Worm (Caenorhabditis elegans) whole organism, L3 larva: ENCODE results near the gene grd-7.

Experiments used
- R02D3.7 ChIP-seq: fragments of 150-350 bp; optimal IDR thresholded peaks from 2 replicates; lab custom pipeline; 2014; ENCODE audit warnings: missing biosample characterization, missing genetic modification characterization
- ZK546.5 ChIP-seq: sonication (generic microtip); optimal IDR thresholded peaks from 2 replicates; lab custom pipeline; 2017; ENCODE audit warnings: missing biosample characterization, missing genetic modification characterization
- aly-2 ChIP-seq: fragments of 150-350 bp; optimal IDR thresholded peaks from 2 replicates; lab custom pipeline; 2014; ENCODE audit warnings: missing biosample characterization, missing genetic modification characterization
- ama-1 ChIP-seq: fragments of 150-350 bp; optimal IDR thresholded peaks from 2 replicates; lab custom pipeline; 2018
- ceh-16 ChIP-seq: sonication (generic microtip); optimal IDR thresholded peaks from 2 replicates; lab custom pipeline; 2017; ENCODE audit warnings: missing biosample characterization, missing genetic modification characterization
- ceh-28 ChIP-seq: fragments of 150-350 bp; optimal IDR thresholded peaks from 2 replicates; lab custom pipeline; 2014; ENCODE audit warnings: missing biosample characterization, missing genetic modification reagents, missing genetic modification characterization
- ceh-82 ChIP-seq: fragments of 150-350 bp; optimal IDR thresholded peaks from 2 replicates; lab custom pipeline; 2014; ENCODE audit warnings: missing biosample characterization, missing genetic modification characterization
- ceh-9 ChIP-seq: sonication (generic microtip); optimal IDR thresholded peaks from 2 replicates; lab custom pipeline; 2018; ENCODE audit warnings: missing biosample characterization, missing genetic modification characterization
- daf-12 ChIP-seq: fragments of 150-350 bp; optimal IDR thresholded peaks from 2 replicates; lab custom pipeline; 2014; ENCODE audit warnings: missing biosample characterization, missing genetic modification reagents, missing genetic modification characterization
- egl-27 ChIP-seq: sonication (generic microtip); optimal IDR thresholded peaks from 4 replicates; lab custom pipeline; 2017; ENCODE audit warnings: missing biosample characterization, missing genetic modification reagents, missing genetic modification characterization
- egl-5 ChIP-seq: fragments of 150-350 bp; optimal IDR thresholded peaks from 2 replicates; lab custom pipeline; 2017; ENCODE audit warnings: missing biosample characterization, missing genetic modification reagents, missing genetic modification characterization, inconsistent platforms
- elt-1 ChIP-seq: fragments of 150-350 bp; optimal IDR thresholded peaks from 2 replicates; lab custom pipeline; 2014; ENCODE audit warnings: missing biosample characterization, missing genetic modification characterization
- elt-2 ChIP-seq: sonication (generic microtip); optimal IDR thresholded peaks from 2 replicates; lab custom pipeline; 2016; ENCODE audit warnings: missing genetic modification reagents, mild to moderate bottlenecking, missing genetic modification characterization, missing compliant biosample characterization
- elt-3 ChIP-seq, 3 experiments: fragments of 150-350 bp in 1 of 3; sonication (generic microtip) in 2 of 3; optimal IDR thresholded peaks; 2 replicates in 2 of 3; 4 replicates in 1 of 3; lab custom pipeline; 2014 to 2017; ENCODE audit warnings: missing biosample characterization in 3 of 3, missing genetic modification characterization in 3 of 3
- eor-1 ChIP-seq, 2 experiments: fragments of 150-350 bp; optimal IDR thresholded peaks; 2 replicates each; lab custom pipeline; 2014 to 2018; ENCODE audit warnings: missing biosample characterization in 2 of 2, missing genetic modification characterization in 2 of 2
- fkh-10 ChIP-seq: sonication (generic microtip); optimal IDR thresholded peaks from 2 replicates; lab custom pipeline; 2017; ENCODE audit warnings: missing biosample characterization, missing genetic modification reagents, missing genetic modification characterization
- fos-1 ChIP-seq: fragments of 150-350 bp; optimal IDR thresholded peaks from 2 replicates; lab custom pipeline; 2014; ENCODE audit warnings: missing biosample characterization, missing genetic modification characterization
- hmg-11 ChIP-seq: sonication (generic microtip); optimal IDR thresholded peaks from 2 replicates; lab custom pipeline; 2016; ENCODE audit warnings: missing genetic modification characterization, missing compliant biosample characterization
- jun-1 ChIP-seq: fragments of 150-350 bp; optimal IDR thresholded peaks from 2 replicates; lab custom pipeline; 2014; ENCODE audit warnings: missing biosample characterization, missing genetic modification reagents, missing genetic modification characterization
- lin-15B ChIP-seq: fragments of 150-350 bp; optimal IDR thresholded peaks from 2 replicates; lab custom pipeline; 2014; ENCODE audit warnings: missing biosample characterization, missing genetic modification characterization
- lin-39 ChIP-seq: fragments of 150-350 bp; optimal IDR thresholded peaks from 2 replicates; lab custom pipeline; 2018; ENCODE audit warnings: missing biosample characterization, missing genetic modification reagents, missing genetic modification characterization
- lsy-12 ChIP-seq: sonication (generic microtip); optimal IDR thresholded peaks from 2 replicates; lab custom pipeline; 2016; ENCODE audit warnings: mild to moderate bottlenecking, missing genetic modification characterization, missing compliant biosample characterization
- mdl-1 ChIP-seq: fragments of 150-350 bp; optimal IDR thresholded peaks from 2 replicates; lab custom pipeline; 2014; ENCODE audit warnings: missing biosample characterization, missing genetic modification characterization
- mml-1 ChIP-seq: fragments of 150-350 bp; sonication (generic microtip); optimal IDR thresholded peaks from 3 replicates; lab custom pipeline; 2014; ENCODE audit warnings: missing biosample characterization, missing genetic modification characterization
- nfya-1 ChIP-seq: sonication (generic microtip); optimal IDR thresholded peaks from 2 replicates; lab custom pipeline; 2017; ENCODE audit warnings: missing genetic modification characterization, mild to moderate bottlenecking, missing compliant biosample characterization, antibody characterized with exemption, moderate library complexity; ENCODE audit not compliant: insufficient read depth
- nhr-11 ChIP-seq: fragments of 150-350 bp; optimal IDR thresholded peaks from 2 replicates; lab custom pipeline; 2014; ENCODE audit warnings: missing biosample characterization, missing genetic modification characterization
- nhr-12 ChIP-seq: fragments of 150-350 bp; optimal IDR thresholded peaks from 2 replicates; lab custom pipeline; 2014; ENCODE audit warnings: missing biosample characterization, missing genetic modification characterization
- nhr-23 ChIP-seq: fragments of 150-350 bp; optimal IDR thresholded peaks from 2 replicates; lab custom pipeline; 2014; ENCODE audit warnings: missing biosample characterization, missing genetic modification reagents, missing genetic modification characterization
- nhr-237 ChIP-seq: fragments of 150-350 bp; optimal IDR thresholded peaks from 2 replicates; lab custom pipeline; 2014; ENCODE audit warnings: missing biosample characterization, missing genetic modification characterization
- nhr-28 ChIP-seq: fragments of 150-350 bp; optimal IDR thresholded peaks from 2 replicates; lab custom pipeline; 2014; ENCODE audit warnings: missing biosample characterization, missing genetic modification characterization
- nhr-43 ChIP-seq: sonication (generic microtip); optimal IDR thresholded peaks from 2 replicates; lab custom pipeline; 2016; ENCODE audit warnings: mild to moderate bottlenecking, missing genetic modification characterization, missing compliant biosample characterization; ENCODE audit not compliant: poor library complexity, severe bottlenecking
- nhr-67 ChIP-seq: fragments of 150-350 bp; optimal IDR thresholded peaks from 2 replicates; lab custom pipeline; 2014; ENCODE audit warnings: missing biosample characterization, missing genetic modification characterization
- nhr-76 ChIP-seq: fragments of 150-350 bp; sonication (generic microtip); optimal IDR thresholded peaks from 5 replicates; lab custom pipeline; 2014; ENCODE audit warnings: missing biosample characterization, missing genetic modification characterization
- pha-4 ChIP-seq: fragments of 150-350 bp; optimal IDR thresholded peaks from 2 replicates; lab custom pipeline; 2014; ENCODE audit warnings: missing biosample characterization, missing genetic modification reagents, missing genetic modification characterization
- pqm-1 ChIP-seq: fragments of 150-350 bp; optimal IDR thresholded peaks from 2 replicates; lab custom pipeline; 2017; ENCODE audit warnings: missing biosample characterization, missing genetic modification characterization, inconsistent platforms
- sea-2 ChIP-seq: fragments of 150-350 bp; sonication (generic microtip); optimal IDR thresholded peaks from 4 replicates; lab custom pipeline; 2014; ENCODE audit warnings: missing biosample characterization, missing genetic modification reagents, missing genetic modification characterization
- tbx-2 ChIP-seq: sonication (generic microtip); optimal IDR thresholded peaks from 2 replicates; lab custom pipeline; 2016; ENCODE audit warnings: mild to moderate bottlenecking, missing genetic modification characterization, missing compliant biosample characterization
- unc-39 ChIP-seq: sonication (generic microtip); optimal IDR thresholded peaks from 4 replicates; lab custom pipeline; 2017; ENCODE audit warnings: missing biosample characterization, missing genetic modification characterization
- zag-1 ChIP-seq: fragments of 150-350 bp; optimal IDR thresholded peaks from 2 replicates; lab custom pipeline; 2014; ENCODE audit warnings: missing biosample characterization, missing genetic modification characterization
- ztf-11 ChIP-seq: fragments of 150-350 bp; optimal IDR thresholded peaks from 2 replicates; lab custom pipeline; 2014; ENCODE audit warnings: missing biosample characterization, missing genetic modification characterization
- ztf-4 ChIP-seq: fragments of 150-350 bp; optimal IDR thresholded peaks from 2 replicates; lab custom pipeline; 2014; ENCODE audit warnings: missing biosample characterization, missing genetic modification characterization

Gene grd-7

DNA sequence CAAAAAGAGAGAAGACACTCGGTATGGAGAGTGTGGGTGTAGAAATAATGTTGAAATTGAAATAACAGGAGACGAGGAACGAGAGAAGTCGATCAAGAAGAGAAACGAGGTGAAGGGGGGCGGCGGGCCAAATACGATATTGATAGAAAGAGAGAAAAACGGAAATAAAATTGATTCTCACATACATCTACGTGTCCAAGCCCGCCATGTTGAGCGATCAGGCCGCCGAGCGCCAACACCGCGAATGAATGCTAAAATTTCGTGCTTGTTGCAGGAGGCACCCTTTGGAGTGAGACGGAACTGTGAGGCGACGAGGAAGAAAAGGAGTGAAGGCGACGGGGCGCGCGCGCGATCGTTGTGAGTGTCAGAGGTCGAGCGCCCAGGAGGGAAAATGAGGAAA is 26.4 kb downstream of the grd-7 start, which contains the start of gene F46H5.7:
Gene F46H5.7 (minus strand): TSS at position 106 of the 400 bp plus-strand sequence.
- TF ChIP-seq nhr-76 (tag; lab: Kevin White, UChicago), result no peak
- peak; percentile 63 for TF ChIP-seq elt-2 (tag; lab: Kevin White, UChicago)
- TF ChIP-seq ama-1 (lab: Kevin White, UChicago), result no peak
- no peak for TF ChIP-seq hmg-11 (tag; lab: Kevin White, UChicago)
- no peak for TF ChIP-seq nhr-12 (tag; lab: Kevin White, UChicago)
- no peak for TF ChIP-seq nhr-237 (tag; lab: Kevin White, UChicago)
- TF ChIP-seq pqm-1, result peak; percentile 24
- TF ChIP-seq sea-2 (GFP tag; lab: Kevin White, UChicago), result no peak

- TF ChIP-seq fos-1 (tag; lab: Kevin White, UChicago), result no peak
- peak; percentile 46 for TF ChIP-seq nhr-43 (tag; lab: Kevin White, UChicago)
- no peak for TF ChIP-seq nhr-237 (tag; lab: Kevin White, UChicago)
- peak; percentile 24 for TF ChIP-seq nhr-23 (tag; lab: Kevin White, UChicago)
- no peak for TF ChIP-seq unc-39
- TF ChIP-seq hmg-11 (tag; lab: Kevin White, UChicago), result no peak
- TF ChIP-seq nhr-12 (tag; lab: Kevin White, UChicago), result no peak
- no peak for TF ChIP-seq ceh-28
- TF ChIP-seq ceh-16, result no peak
- TF ChIP-seq jun-1 (tag; lab: Kevin White, UChicago), result no peak
These were observed 27.2 kb downstream of the grd-7 start for ce11 chrX:7242119-7242518.

DNA sequence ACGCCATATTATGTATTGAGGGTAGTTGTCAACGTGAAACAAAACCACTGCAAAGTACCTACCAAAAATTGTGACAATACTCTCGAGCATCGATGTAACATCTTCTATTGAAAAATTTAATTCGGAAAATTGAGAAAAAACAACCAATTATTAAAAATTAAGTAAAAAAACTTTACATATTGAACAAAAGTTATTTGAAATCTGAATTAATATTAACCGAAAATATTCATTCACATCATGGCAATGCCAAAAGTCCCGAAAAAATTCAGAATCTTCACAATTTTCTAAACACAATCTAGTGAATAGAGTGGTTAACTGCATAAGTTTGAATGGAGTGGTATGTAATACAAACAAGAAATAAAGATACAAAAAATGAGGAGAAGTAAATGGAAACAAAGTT is 30.7 kb downstream of the grd-7 start, which contains the start of gene F46H5.3:
Gene F46H5.3 (minus strand): TSS at position 101 of the 400 bp plus-strand sequence.
- TF ChIP-seq elt-2 (tag; lab: Kevin White, UChicago) (peak; percentile 18), nhr-12 (tag; lab: Kevin White, UChicago) (no peak), elt-3 (tag; optimal IDR thresholded peaks at IDR 0.05; lab: Kevin White, UChicago) (no peak), egl-5 (no peak)

ce11 chrX:7236717-7237116 is 32.6 kb downstream of the grd-7 start:
- peak; percentile 27 for TF ChIP-seq nfya-1
- TF ChIP-seq lin-39 (tag; lab: Kevin White, UChicago), result peak; percentile 59
- TF ChIP-seq nhr-237 (tag; lab: Kevin White, UChicago), result no peak
- TF ChIP-seq ceh-16, result no peak
- no peak for TF ChIP-seq ceh-9 (tag; lab: Kevin White, UChicago)
- peak; percentile 27 for TF ChIP-seq egl-5
- no peak for TF ChIP-seq ztf-11 (tag; lab: Kevin White, UChicago)
- TF ChIP-seq nhr-67 (tag; lab: Kevin White, UChicago), result no peak
- no peak for TF ChIP-seq lsy-12 (tag; lab: Kevin White, UChicago)
- no peak for TF ChIP-seq jun-1 (tag; lab: Kevin White, UChicago)
- peak; percentile 29 for TF ChIP-seq nhr-11 (tag; lab: Kevin White, UChicago)
- TF ChIP-seq fkh-10 (GFP tag; lab: Kevin White, UChicago), result no peak
- no peak for TF ChIP-seq tbx-2 (tag; lab: Kevin White, UChicago)
- no peak for TF ChIP-seq ceh-28
- no peak for TF ChIP-seq pha-4 (tag; lab: Kevin White, UChicago)
- TF ChIP-seq sea-2 (GFP tag; lab: Kevin White, UChicago), result no peak
- no peak for TF ChIP-seq elt-2 (tag; lab: Kevin White, UChicago)
- no peak for TF ChIP-seq ceh-82 (tag; lab: Kevin White, UChicago)
- TF ChIP-seq pqm-1, result no peak
- no peak for TF ChIP-seq hmg-11 (tag; lab: Kevin White, UChicago)

DNA sequence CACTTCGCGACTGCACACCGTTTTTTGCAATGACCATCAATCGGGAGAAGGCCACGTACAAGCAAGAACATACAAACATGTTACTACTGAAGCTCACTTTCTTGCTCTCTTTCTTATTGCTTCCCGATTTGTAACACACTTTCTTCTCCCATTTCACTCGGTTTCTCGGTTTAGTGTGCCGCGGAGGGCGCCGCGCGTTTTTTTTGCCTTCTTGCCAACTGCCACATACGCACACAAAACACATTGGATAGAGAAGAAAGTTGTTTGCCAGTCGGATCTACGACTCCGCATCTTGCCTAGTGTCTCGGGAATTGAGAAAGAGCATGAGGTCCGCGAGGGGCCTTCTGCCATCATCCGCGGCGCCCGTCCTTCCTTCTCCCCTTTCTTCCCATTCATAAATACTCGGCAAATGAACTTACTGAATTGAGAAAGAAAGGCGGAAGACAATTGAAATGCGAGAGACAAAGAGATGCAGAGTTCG is 34.5 kb downstream of the grd-7 start:
- TF ChIP-seq mdl-1 (tag; lab: Kevin White, UChicago), result no peak
- no peak for TF ChIP-seq ztf-4 (tag; lab: Kevin White, UChicago)
- TF ChIP-seq zag-1 (tag; lab: Kevin White, UChicago), result peak; percentile 17
- no peak for TF ChIP-seq ceh-9 (tag; lab: Kevin White, UChicago)
- no peak for TF ChIP-seq lin-15B
- TF ChIP-seq elt-1 (tag; lab: Kevin White, UChicago), result no peak
- peak; percentile 92 for TF ChIP-seq fkh-10 (GFP tag; lab: Kevin White, UChicago)
- TF ChIP-seq ama-1 (lab: Kevin White, UChicago), result peak; percentile 41
- TF ChIP-seq egl-27 (tag; lab: Kevin White, UChicago), result no peak
- peak; percentile 33 for TF ChIP-seq tbx-2 (tag; lab: Kevin White, UChicago)
- no peak for TF ChIP-seq nhr-11 (tag; lab: Kevin White, UChicago)
- no peak for TF ChIP-seq elt-3 (tag; optimal IDR thresholded peaks at IDR 0.05; lab: Kevin White, UChicago)
- no peak for TF ChIP-seq nhr-76 (tag; lab: Kevin White, UChicago)
- TF ChIP-seq egl-5, result peak; percentile 41
- TF ChIP-seq fos-1 (tag; lab: Kevin White, UChicago), result no peak
- no peak for TF ChIP-seq nhr-237 (tag; lab: Kevin White, UChicago)
- TF ChIP-seq pha-4 (tag; lab: Kevin White, UChicago), result peak; percentile 38
- TF ChIP-seq jun-1 (tag; lab: Kevin White, UChicago), result no peak
- no peak for TF ChIP-seq aly-2 (tag; lab: Kevin White, UChicago)
- TF ChIP-seq elt-2 (tag; lab: Kevin White, UChicago), result peak; percentile 38
- no peak for TF ChIP-seq R02D3.7 (tag; lab: Kevin White, UChicago)
- peak; percentile 57 for TF ChIP-seq unc-39
- TF ChIP-seq ZK546.5 (tag; lab: Kevin White, UChicago), result no peak
- no peak for TF ChIP-seq ceh-16
- TF ChIP-seq eor-1 (tag; optimal IDR thresholded peaks at IDR 0.05; lab: Kevin White, UChicago), result no peak
- TF ChIP-seq ceh-82 (tag; lab: Kevin White, UChicago), result no peak
- TF ChIP-seq nhr-28 (tag; lab: Kevin White, UChicago), result no peak
- TF ChIP-seq nhr-43 (tag; lab: Kevin White, UChicago), result no peak
- TF ChIP-seq mml-1, result no peak
- TF ChIP-seq daf-12 (tag; lab: Kevin White, UChicago), result no peak
